Fruit fly (Drosophila melanogaster) whole organism: ENCODE results near the gene Ant2.
A peak's percentile ranks its signal among the peaks of the same experiment; 100 is the strongest.

Source experiments
- CG8478 ChIP-seq: fragments of >200 bp; optimal IDR thresholded peaks from 2 replicates; lab custom pipeline; 2018; ENCODE audit warnings: inconsistent platforms
- Dll ChIP-seq: fragments of >200 bp; optimal IDR thresholded peaks from 2 replicates; lab custom pipeline; 2017
- EcR ChIP-seq, 2 experiments: fragments of >200 bp; optimal IDR thresholded peaks; 2 replicates each; lab custom pipeline; 2017; ENCODE audit warnings: missing biosample characterization in 2 of 2, missing genetic modification characterization in 2 of 2, missing genetic modification reagents in 2 of 2
- pan ChIP-seq: fragments of >200 bp; optimal IDR thresholded peaks from 2 replicates; lab custom pipeline; 2017
- psq ChIP-seq: fragments of >200 bp; optimal IDR thresholded peaks from 2 replicates; lab custom pipeline; 2017
- usp ChIP-seq: fragments of >200 bp; optimal IDR thresholded peaks from 2 replicates; lab custom pipeline; 2017; ENCODE audit warnings: missing biosample characterization, missing genetic modification characterization, mixed read lengths

The Ant2 gene

dm6 chrX:10768043-10768674, 18.5 kb downstream of the Ant2 start, which contains the start of the genes Atg8a and BTBD9:
Atg8a (minus strand) TSS chrX:10768338.
BTBD9 (plus strand) TSS chrX:10768537.
- TF ChIP-seq pan (lab: Kevin White, UChicago): no peak
- TF ChIP-seq Dll (lab: Kevin White, UChicago): no peak
- TF ChIP-seq EcR (GFP tag; optimal IDR thresholded peaks at IDR 0.05; lab: Kevin White, UChicago): no peak
- TF ChIP-seq psq (lab: Kevin White, UChicago): no peak
- TF ChIP-seq CG8478 (lab: Kevin White, UChicago): no peak
- no peak for TF ChIP-seq usp (GFP tag; lab: Kevin White, UChicago)

- no peak for TF ChIP-seq usp (GFP tag; lab: Kevin White, UChicago)
- no peak for TF ChIP-seq EcR (GFP tag; optimal IDR thresholded peaks at IDR 0.05; lab: Kevin White, UChicago)
- no peak for TF ChIP-seq pan (lab: Kevin White, UChicago)
- TF ChIP-seq psq (lab: Kevin White, UChicago): no peak
- TF ChIP-seq CG8478 (lab: Kevin White, UChicago): peak; percentile 61
- no peak for TF ChIP-seq Dll (lab: Kevin White, UChicago)
These were observed 19.2 kb downstream of the Ant2 start for dm6 chrX:10767350-10768005.

DNA sequence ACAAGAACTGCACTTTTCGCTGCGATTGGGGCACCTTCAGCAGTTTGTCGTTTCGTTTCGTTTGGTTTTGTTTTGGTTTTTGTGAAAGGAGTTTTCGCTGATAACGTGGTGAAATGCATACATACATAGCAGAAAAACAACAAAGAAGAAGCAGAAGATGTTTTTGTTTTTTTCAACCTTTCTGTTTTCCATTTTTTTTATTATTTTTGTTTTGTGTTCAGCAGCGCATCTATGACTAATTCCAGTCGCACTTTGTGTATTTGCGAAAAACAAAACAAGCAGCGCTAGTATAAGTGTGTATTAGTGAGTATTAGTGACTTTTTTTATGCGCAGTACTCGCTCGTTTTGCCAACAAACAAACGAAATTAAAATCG, 19.7 kb downstream of the Ant2 start:
- TF ChIP-seq EcR (GFP tag; optimal IDR thresholded peaks at IDR 0.05; lab: Kevin White, UChicago): no peak
- no peak for TF ChIP-seq psq (lab: Kevin White, UChicago)
- TF ChIP-seq CG8478 (lab: Kevin White, UChicago): no peak
- no peak for TF ChIP-seq usp (GFP tag; lab: Kevin White, UChicago)
- TF ChIP-seq Dll (lab: Kevin White, UChicago): no peak
- TF ChIP-seq pan (lab: Kevin White, UChicago): no peak

- TF ChIP-seq usp (GFP tag; lab: Kevin White, UChicago): no peak
- TF ChIP-seq pan (lab: Kevin White, UChicago): no peak
- no peak for TF ChIP-seq EcR (GFP tag; optimal IDR thresholded peaks at IDR 0.05; lab: Kevin White, UChicago)
- no peak for TF ChIP-seq psq (lab: Kevin White, UChicago)
- TF ChIP-seq Dll (lab: Kevin White, UChicago): no peak
- TF ChIP-seq CG8478 (lab: Kevin White, UChicago): no peak
These were observed 22.5 kb downstream of the Ant2 start, which contains the start of gene Tango5 for dm6 chrX:10764206-10764605. Tango5 (minus strand) TSS chrX:10764413.

- TF ChIP-seq Dll (lab: Kevin White, UChicago): no peak
- no peak for TF ChIP-seq pan (lab: Kevin White, UChicago)
- TF ChIP-seq CG8478 (lab: Kevin White, UChicago): no peak
- no peak for TF ChIP-seq psq (lab: Kevin White, UChicago)
- no peak for TF ChIP-seq EcR (GFP tag; optimal IDR thresholded peaks at IDR 0.05; lab: Kevin White, UChicago)
- TF ChIP-seq usp (GFP tag; lab: Kevin White, UChicago): no peak
These were observed 23.5 kb downstream of the Ant2 start for dm6 chrX:10762959-10763883.

DNA sequence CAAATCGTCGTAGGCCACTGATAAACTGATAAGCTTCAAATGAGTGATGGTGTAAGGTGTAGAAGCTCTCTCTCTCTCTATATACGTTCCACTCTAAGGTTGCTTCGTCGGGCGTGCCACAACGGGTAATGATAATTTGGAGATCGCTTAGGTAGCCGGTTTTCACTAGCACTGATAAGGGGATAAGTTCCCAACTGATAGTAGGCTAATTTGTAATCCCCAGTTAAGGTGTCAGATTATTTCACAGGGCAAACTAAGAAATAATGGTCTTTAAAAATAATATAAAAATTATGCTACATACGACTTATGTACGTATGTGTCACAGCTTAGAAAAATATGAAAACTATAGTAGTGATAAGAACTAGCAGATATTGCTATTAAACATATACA, 24.1 kb downstream of the Ant2 start:
- no peak for TF ChIP-seq EcR (GFP tag; optimal IDR thresholded peaks at IDR 0.05; lab: Kevin White, UChicago)
- no peak for TF ChIP-seq pan (lab: Kevin White, UChicago)
- TF ChIP-seq Dll (lab: Kevin White, UChicago): no peak
- TF ChIP-seq usp (GFP tag; lab: Kevin White, UChicago): no peak
- TF ChIP-seq psq (lab: Kevin White, UChicago): no peak
- TF ChIP-seq CG8478 (lab: Kevin White, UChicago): no peak

- TF ChIP-seq CG8478 (lab: Kevin White, UChicago) (no peak), Dll (lab: Kevin White, UChicago) (no peak)
These were observed 29.1 kb downstream of the Ant2 start, which contains the start of gene Rph for dm6 chrX:10757616-10758078. Rph (minus strand) TSS chrX:10757666.

- TF ChIP-seq CG8478 (lab: Kevin White, UChicago): no peak
- no peak for TF ChIP-seq psq (lab: Kevin White, UChicago)
- TF ChIP-seq usp (GFP tag; lab: Kevin White, UChicago): no peak
- TF ChIP-seq Dll (lab: Kevin White, UChicago): no peak
- TF ChIP-seq pan (lab: Kevin White, UChicago): no peak
- no peak for TF ChIP-seq EcR (GFP tag; optimal IDR thresholded peaks at IDR 0.05; lab: Kevin White, UChicago)
These were observed 30.6 kb downstream of the Ant2 start for dm6 chrX:10756026-10756561.

DNA sequence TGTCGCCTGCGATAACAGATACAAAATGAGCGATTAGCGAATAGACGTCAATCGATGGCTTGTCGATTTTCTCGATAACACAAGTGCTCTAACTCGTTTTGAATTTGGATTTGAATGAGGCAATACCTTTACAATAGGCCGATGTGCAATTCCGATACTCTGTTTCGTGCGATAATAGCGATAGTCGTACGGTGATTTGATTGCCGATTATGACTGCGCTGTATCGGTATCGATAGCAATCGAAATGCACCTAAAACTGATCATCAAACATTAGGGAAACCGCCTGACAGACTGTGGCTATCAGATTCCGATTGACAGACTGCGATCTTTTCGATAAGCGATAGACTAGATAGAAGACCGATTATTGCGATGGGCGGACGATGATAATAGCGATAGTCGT, 34.9 kb downstream of the Ant2 start:
- TF ChIP-seq CG8478 (lab: Kevin White, UChicago) (no peak), Dll (lab: Kevin White, UChicago) (no peak), psq (lab: Kevin White, UChicago) (no peak), EcR (GFP tag; optimal IDR thresholded peaks at IDR 0.05; lab: Kevin White, UChicago) (no peak), usp (GFP tag; lab: Kevin White, UChicago) (no peak), pan (lab: Kevin White, UChicago) (no peak)

DNA sequence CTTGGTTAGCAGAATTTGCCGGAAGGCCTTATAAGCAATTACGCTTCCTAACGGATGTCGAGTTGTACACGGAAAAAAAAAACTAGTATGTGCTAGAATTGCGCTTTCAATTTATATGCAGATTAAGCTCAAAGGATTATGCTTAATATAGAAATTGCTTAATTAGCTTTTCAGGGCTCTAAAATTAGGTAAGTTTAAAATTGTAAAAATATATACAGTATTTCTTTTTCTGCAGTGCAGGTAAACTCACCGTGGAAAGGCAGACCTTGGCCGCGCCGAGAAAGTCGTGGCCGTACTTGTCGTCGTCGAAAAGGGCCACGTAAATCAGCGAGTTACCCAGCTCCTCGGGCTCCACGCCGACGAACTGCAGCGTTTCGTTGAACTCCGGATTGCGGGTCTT, 36.0 kb downstream of the Ant2 start:
- TF ChIP-seq usp (GFP tag; lab: Kevin White, UChicago) (no peak), Dll (lab: Kevin White, UChicago) (no peak), psq (lab: Kevin White, UChicago) (no peak), CG8478 (lab: Kevin White, UChicago) (no peak), EcR (GFP tag; optimal IDR thresholded peaks at IDR 0.05; lab: Kevin White, UChicago) (no peak), pan (lab: Kevin White, UChicago) (no peak)
